Fruit fly (Drosophila melanogaster) whole organism, embryonic: ENCODE measurements around the gene Nepl21.

ENCODE experiments used
- B-H1 ChIP-seq: fragments of 200-800 bp; sonication (Bioruptor generic); IDR thresholded peaks from 3 replicates; pipeline ENCODE4 v1.3.6; 2022; ENCODE audit warnings: missing biosample characterization, missing genetic modification characterization
- B-H2 ChIP-seq: fragments of 200-800 bp; sonication (Bioruptor generic); optimal IDR thresholded peaks from 2 replicates; lab custom pipeline; 2018; ENCODE audit warnings: missing biosample characterization, mild to moderate bottlenecking, missing genetic modification characterization
- BtbVII ChIP-seq: fragments of 200-800 bp; sonication (Bioruptor generic); optimal IDR thresholded peaks from 3 replicates; lab custom pipeline; 2017; ENCODE audit warnings: missing biosample characterization, mild to moderate bottlenecking, missing genetic modification characterization
- CG10431 ChIP-seq: fragments of 200-800 bp; sonication (Bioruptor generic); optimal IDR thresholded peaks from 3 replicates; lab custom pipeline; 2018; ENCODE audit warnings: missing biosample characterization, mild to moderate bottlenecking, missing genetic modification characterization
- CG11696 ChIP-seq: fragments of 200-800 bp; sonication (Bioruptor generic); IDR thresholded peaks from 2 replicates; pipeline ENCODE4 v1.3.6; 2022; ENCODE audit warnings: missing biosample characterization, missing genetic modification characterization
- CG11723 ChIP-seq: fragments of 200-800 bp; sonication (Bioruptor generic); optimal IDR thresholded peaks from 2 replicates; lab custom pipeline; 2017; ENCODE audit warnings: missing biosample characterization, mild to moderate bottlenecking, missing genetic modification characterization
- CG1529 ChIP-seq: fragments of 200-800 bp; sonication (Bioruptor generic); optimal IDR thresholded peaks from 3 replicates; lab custom pipeline; 2018; ENCODE audit warnings: missing biosample characterization, missing genetic modification characterization
- CG15479 ChIP-seq: fragments of 200-800 bp; sonication (Bioruptor generic); optimal IDR thresholded peaks from 3 replicates; lab custom pipeline; 2019; ENCODE audit warnings: missing biosample characterization, mild to moderate bottlenecking, missing genetic modification characterization, moderate library complexity
- CG1602 ChIP-seq: fragments of 200-800 bp; sonication (Bioruptor generic); optimal IDR thresholded peaks from 3 replicates; lab custom pipeline; 2016; ENCODE audit warnings: missing biosample characterization, missing genetic modification characterization
- CG16813 ChIP-seq: fragments of 200-800 bp; sonication (Bioruptor generic); IDR thresholded peaks from 3 replicates; pipeline ENCODE4 v1.3.6; 2022; ENCODE audit warnings: missing biosample characterization, missing genetic modification characterization; ENCODE audit not compliant: partially characterized antibody
- CG17802 ChIP-seq: fragments of 200-800 bp; sonication (Bioruptor generic); optimal IDR thresholded peaks from 2 replicates; lab custom pipeline; 2018; ENCODE audit warnings: missing biosample characterization, mild to moderate bottlenecking, missing genetic modification characterization, moderate library complexity
- CG18764 ChIP-seq: fragments of 200-800 bp; sonication (Bioruptor generic); optimal IDR thresholded peaks from 3 replicates; lab custom pipeline; 2016; ENCODE audit warnings: missing biosample characterization, missing genetic modification characterization
- CG2116 ChIP-seq: fragments of 200-800 bp; sonication (Bioruptor generic); optimal IDR thresholded peaks from 3 replicates; lab custom pipeline; 2018; ENCODE audit warnings: missing biosample characterization, mild to moderate bottlenecking, missing genetic modification characterization
- CG2678 ChIP-seq: fragments of 200-800 bp; sonication (Bioruptor generic); optimal IDR thresholded peaks from 3 replicates; lab custom pipeline; 2019; ENCODE audit warnings: missing biosample characterization, mild to moderate bottlenecking, missing genetic modification characterization, moderate library complexity
- CG32772 ChIP-seq: fragments of 200-800 bp; sonication (Bioruptor generic); IDR thresholded peaks from 2 replicates; pipeline ENCODE4 v1.3.6; 2022; ENCODE audit warnings: missing biosample characterization, missing genetic modification characterization
- CG3281 ChIP-seq: fragments of 200-800 bp; sonication (Bioruptor generic); optimal IDR thresholded peaks from 3 replicates; lab custom pipeline; 2017; ENCODE audit warnings: missing biosample characterization, mild to moderate bottlenecking, missing genetic modification characterization
- CG3726 ChIP-seq: fragments of 200-800 bp; sonication (Bioruptor generic); IDR thresholded peaks from 3 replicates; pipeline ENCODE4, ENCODE4 v1.3.6; 2022; ENCODE audit warnings: missing biosample characterization, missing genetic modification characterization
- CG3847 ChIP-seq: fragments of 200-800 bp; sonication (Bioruptor generic); IDR thresholded peaks from 2 replicates; pipeline ENCODE4 v1.3.6; 2022; ENCODE audit warnings: missing biosample characterization, missing genetic modification characterization
- CG3995 ChIP-seq: fragments of 200-800 bp; sonication (Bioruptor generic); optimal IDR thresholded peaks from 3 replicates; lab custom pipeline; 2016; ENCODE audit warnings: missing biosample characterization, missing genetic modification characterization
- CG4282 ChIP-seq: fragments of 200-800 bp; sonication (Bioruptor generic); optimal IDR thresholded peaks from 2 replicates; lab custom pipeline; 2016; ENCODE audit warnings: missing biosample characterization, missing genetic modification characterization
- CG8281 ChIP-seq: fragments of 200-800 bp; sonication (Bioruptor generic); optimal IDR thresholded peaks from 2 replicates; lab custom pipeline; 2018; ENCODE audit warnings: missing biosample characterization, mild to moderate bottlenecking, missing genetic modification characterization, moderate library complexity
- CG9876 ChIP-seq: fragments of 200-800 bp; sonication (Bioruptor generic); optimal IDR thresholded peaks from 2 replicates; lab custom pipeline; 2016; ENCODE audit warnings: missing biosample characterization, missing genetic modification characterization
- Deaf1 ChIP-seq: fragments of 200-800 bp; optimal IDR thresholded peaks from 3 replicates; lab custom pipeline; 2019; ENCODE audit warnings: missing biosample characterization, mild to moderate bottlenecking, missing genetic modification characterization, moderate library complexity
- Drgx ChIP-seq: fragments of 200-800 bp; sonication (Bioruptor generic); IDR thresholded peaks from 2 replicates; pipeline ENCODE4 v1.3.6; 2022; ENCODE audit warnings: missing biosample characterization, missing genetic modification characterization
- E2f1 ChIP-seq: fragments of 200-800 bp; sonication (Bioruptor generic); IDR thresholded peaks from 2 replicates; pipeline ENCODE4 v1.3.6; 2022; ENCODE audit warnings: missing biosample characterization, missing genetic modification characterization
- E2f2 ChIP-seq: fragments of 200-800 bp; sonication (Bioruptor generic); IDR thresholded peaks from 2 replicates; pipeline ENCODE4 v1.3.6; 2022; ENCODE audit warnings: missing biosample characterization, missing genetic modification characterization
- H2.0 ChIP-seq: fragments of 200-800 bp; sonication (Bioruptor generic); IDR thresholded peaks from 2 replicates; pipeline ENCODE4 v1.3.6; 2022; ENCODE audit warnings: missing biosample characterization, missing genetic modification characterization
- Hand ChIP-seq: fragments of 200-800 bp; sonication (Bioruptor generic); optimal IDR thresholded peaks from 2 replicates; lab custom pipeline; 2017; ENCODE audit warnings: mild to moderate bottlenecking, missing biosample characterization, missing genetic modification reagents, missing genetic modification characterization
- Hmx ChIP-seq: fragments of 200-800 bp; sonication (Bioruptor generic); optimal IDR thresholded peaks from 2 replicates; lab custom pipeline; 2016; ENCODE audit warnings: missing biosample characterization, missing genetic modification characterization
- Hr51 ChIP-seq, 2 experiments: fragments of 200-800 bp; sonication (Bioruptor generic); optimal IDR thresholded peaks; 2 replicates in 1 of 2; 3 replicates in 1 of 2; lab custom pipeline; 2016 to 2018; ENCODE audit warnings: missing biosample characterization in 2 of 2, missing genetic modification characterization in 2 of 2, mild to moderate bottlenecking in 1 of 2, moderate library complexity in 1 of 2
- Kr ChIP-seq: fragments of 200-800 bp; sonication (Bioruptor generic); optimal IDR thresholded peaks from 2 replicates; lab custom pipeline; 2017; ENCODE audit warnings: missing biosample characterization, mild to moderate bottlenecking, missing genetic modification characterization
- NC2α ChIP-seq: fragments of 200-800 bp; sonication (Bioruptor generic); optimal IDR thresholded peaks from 2 replicates; lab custom pipeline; 2016; ENCODE audit warnings: missing biosample characterization, missing genetic modification characterization
- Nf-YC ChIP-seq: fragments of 200-800 bp; optimal IDR thresholded peaks from 3 replicates; lab custom pipeline; 2019; ENCODE audit warnings: missing biosample characterization, mild to moderate bottlenecking, missing genetic modification characterization, moderate library complexity
- Optix ChIP-seq: fragments of 200-800 bp; sonication (Bioruptor generic); IDR thresholded peaks from 3 replicates; pipeline ENCODE4 v1.3.6; 2022; ENCODE audit warnings: missing biosample characterization, missing genetic modification characterization
- Scr ChIP-seq: fragments of 200-800 bp; sonication (Bioruptor generic); IDR thresholded peaks from 2 replicates; pipeline ENCODE4 v1.3.6; 2022; ENCODE audit warnings: missing biosample characterization, missing genetic modification characterization; ENCODE audit not compliant: partially characterized antibody
- ato ChIP-seq: fragments of 200-800 bp; sonication (Bioruptor generic); IDR thresholded peaks from 2 replicates; pipeline ENCODE4 v1.3.6; 2022; ENCODE audit warnings: missing biosample characterization, missing genetic modification characterization; ENCODE audit not compliant: partially characterized antibody
- croc ChIP-seq: fragments of 200-800 bp; sonication (Bioruptor generic); conservative IDR thresholded peaks from 3 replicates; pipeline ENCODE4 v1.3.6; 2022; ENCODE audit warnings: missing biosample characterization, missing genetic modification characterization
- ftz-f1 ChIP-seq: fragments of 200-800 bp; sonication (Bioruptor generic); optimal IDR thresholded peaks from 2 replicates; lab custom pipeline; 2016; ENCODE audit warnings: missing biosample characterization, missing genetic modification characterization
- hth ChIP-seq: fragments of >200 bp; optimal IDR thresholded peaks from 2 replicates; lab custom pipeline; 2017; ENCODE audit warnings: inconsistent platforms
- knrl ChIP-seq: fragments of 200-800 bp; sonication (Bioruptor generic); IDR thresholded peaks from 3 replicates; pipeline ENCODE4 v1.3.6; 2022; ENCODE audit warnings: missing biosample characterization, missing genetic modification characterization; ENCODE audit not compliant: partially characterized antibody
- pfk ChIP-seq: fragments of 200-800 bp; sonication (Bioruptor generic); optimal IDR thresholded peaks from 2 replicates; lab custom pipeline; 2018; ENCODE audit warnings: missing biosample characterization, mild to moderate bottlenecking, missing genetic modification characterization, moderate library complexity
- pho ChIP-seq: fragments of 200-800 bp; sonication (Bioruptor generic); optimal IDR thresholded peaks from 2 replicates; lab custom pipeline; 2016; ENCODE audit warnings: missing biosample characterization, missing genetic modification characterization
- pzg ChIP-seq: fragments of 200-800 bp; sonication (Bioruptor generic); optimal IDR thresholded peaks from 3 replicates; lab custom pipeline; 2018; ENCODE audit warnings: missing biosample characterization, mild to moderate bottlenecking, missing genetic modification characterization, moderate library complexity
- salm ChIP-seq: fragments of 200-800 bp; sonication (Bioruptor generic); optimal IDR thresholded peaks from 2 replicates; lab custom pipeline; 2018; ENCODE audit warnings: missing biosample characterization, mild to moderate bottlenecking, missing genetic modification characterization
- sim ChIP-seq: fragments of 200-800 bp; sonication (Bioruptor generic); IDR thresholded peaks from 2 replicates; pipeline ENCODE4 v1.3.6; 2022; ENCODE audit warnings: missing biosample characterization, missing genetic modification characterization
- sisA ChIP-seq: fragments of 200-800 bp; sonication (Bioruptor generic); IDR thresholded peaks from 2 replicates; pipeline ENCODE4 v1.3.6; 2022; ENCODE audit warnings: missing biosample characterization, missing genetic modification characterization
- trh ChIP-seq: fragments of 200-800 bp; sonication (Bioruptor generic); optimal IDR thresholded peaks from 2 replicates; lab custom pipeline; 2016; ENCODE audit warnings: missing biosample characterization, missing genetic modification characterization
- usp ChIP-seq: fragments of >200 bp; optimal IDR thresholded peaks from 2 replicates; lab custom pipeline; 2017; ENCODE audit warnings: missing biosample characterization, missing genetic modification characterization
- vnd ChIP-seq: fragments of 200-800 bp; sonication (Bioruptor generic); IDR thresholded peaks from 3 replicates; pipeline ENCODE4 v1.3.6; 2022; ENCODE audit warnings: missing biosample characterization, missing genetic modification characterization; ENCODE audit not compliant: partially characterized antibody
- wor ChIP-seq: fragments of 200-800 bp; sonication (Bioruptor generic); IDR thresholded peaks from 2 replicates; pipeline ENCODE4 v1.3.6; 2022; ENCODE audit warnings: missing biosample characterization, missing genetic modification characterization

Gene Nepl21

dm6 chr3R:28857287-28858024 is 26.0 kb upstream of the Nepl21 start (continued):
- TF ChIP-seq croc (GFP tag; lab: Robert Waterston, UW), result no peak
- TF ChIP-seq H2.0 (GFP tag; lab: Robert Waterston, UW), result peak; percentile 60
- no peak for TF ChIP-seq Deaf1 (tag; lab: Kevin White, UChicago)
- no peak for TF ChIP-seq pho (GFP tag; lab: Kevin White, UChicago)
- no peak for TF ChIP-seq Scr (GFP tag; lab: Robert Waterston, UW)
- TF ChIP-seq CG3726 (GFP tag; lab: Robert Waterston, UW), result no peak
- TF ChIP-seq sisA (GFP tag; lab: Robert Waterston, UW), result peak; percentile 49
- TF ChIP-seq CG17802 (tag; lab: Kevin White, UChicago), result no peak
- TF ChIP-seq B-H1 (GFP tag; lab: Robert Waterston, UW), result 0 out of 3 replicates have a peak, but pooled peaks have one; percentile 40
- no peak for TF ChIP-seq ftz-f1 (GFP tag; lab: Kevin White, UChicago)
- TF ChIP-seq E2f1, result no peak; the same call in 1 of the 2 replicates
- no peak for TF ChIP-seq ato
- no peak for TF ChIP-seq CG10431 (GFP tag; lab: Kevin White, UChicago)
- no peak for TF ChIP-seq wor (GFP tag; lab: Robert Waterston, UW)
- no peak for TF ChIP-seq BtbVII (GFP tag; lab: Kevin White, UChicago)
- TF ChIP-seq Nf-YC (tag; lab: Kevin White, UChicago), result no peak
- no peak for TF ChIP-seq CG15479 (GFP tag; lab: Kevin White, UChicago)
- TF ChIP-seq Kr (GFP tag; lab: Kevin White, UChicago), result no peak
- no peak for TF ChIP-seq Hmx (GFP tag; lab: Kevin White, UChicago)
- no peak for TF ChIP-seq pfk (GFP tag; lab: Kevin White, UChicago)
- TF ChIP-seq knrl, result no peak
- no peak for TF ChIP-seq Optix
- TF ChIP-seq CG9876, result no peak
- TF ChIP-seq CG3995 (GFP tag; lab: Kevin White, UChicago), result no peak
- TF ChIP-seq CG3847, result 0 out of 2 replicates have a peak, but pooled peaks have one; percentile 23
- no peak for TF ChIP-seq B-H2
- TF ChIP-seq sim (GFP tag; lab: Robert Waterston, UW), result 0 out of 2 replicates have a peak, but pooled peaks have one; percentile 32
- TF ChIP-seq vnd (GFP tag; lab: Robert Waterston, UW), result no peak
- no peak for TF ChIP-seq trh
- peak; percentile 4 for TF ChIP-seq CG1602 (GFP tag; lab: Kevin White, UChicago)
- TF ChIP-seq NC2α (GFP tag; lab: Kevin White, UChicago), result no peak
- TF ChIP-seq CG11723 (GFP tag; lab: Kevin White, UChicago), result peak; percentile 3
- TF ChIP-seq CG16813 (GFP tag; lab: Robert Waterston, UW), result no peak
- TF ChIP-seq CG2116 (GFP tag; lab: Kevin White, UChicago), result no peak
- TF ChIP-seq Drgx (GFP tag; lab: Robert Waterston, UW), result peak; percentile 56
- TF ChIP-seq hth (lab: Kevin White, UChicago), result no peak
- no peak for TF ChIP-seq CG4282 (GFP tag; lab: Kevin White, UChicago)
- TF ChIP-seq pzg, result no peak
- no peak; the same call in 1 of the 2 replicates for TF ChIP-seq CG11696 (GFP tag; lab: Robert Waterston, UW)
- no peak for TF ChIP-seq salm (tag; lab: Kevin White, UChicago)
- TF ChIP-seq CG8281 (tag; lab: Kevin White, UChicago), result no peak
- peak; percentile 62 for TF ChIP-seq CG1529 (GFP tag; lab: Kevin White, UChicago)
- TF ChIP-seq CG32772 (GFP tag; lab: Robert Waterston, UW), result no peak; the same call in 1 of the 2 replicates
- no peak for TF ChIP-seq Hand (GFP tag; lab: Kevin White, UChicago)
- peak; percentile 58 for TF ChIP-seq CG2678
- TF ChIP-seq CG3281 (GFP tag; lab: Kevin White, UChicago), result no peak
- no peak for TF ChIP-seq CG18764 (GFP tag; lab: Kevin White, UChicago)
- 0 out of 2 replicates have a peak, but pooled peaks have one; percentile 21 for TF ChIP-seq E2f2 (GFP tag; lab: Robert Waterston, UW)
- TF ChIP-seq Hr51 (GFP tag; optimal IDR thresholded peaks at IDR 0.05; lab: Kevin White, UChicago), result peak in 1 of 2 experiments; percentile 50
- no peak for TF ChIP-seq usp (GFP tag; lab: Kevin White, UChicago)
